Worm (Caenorhabditis elegans) whole organism, early embryonic: Measurements from ENCODE around the gene let-767.

Experiments used
- B0310.2 ChIP-seq: sonication (generic microtip); optimal IDR thresholded peaks from 2 replicates; lab custom pipeline; 2016; ENCODE audit warnings: mild to moderate bottlenecking, missing genetic modification characterization, missing compliant biosample characterization
- F13C5.2 ChIP-seq: sonication (generic microtip); optimal IDR thresholded peaks from 2 replicates; lab custom pipeline; 2017; ENCODE audit warnings: mild to moderate bottlenecking, missing genetic modification characterization, inconsistent platforms, missing compliant biosample characterization
- aly-1 ChIP-seq: sonication (generic microtip); optimal IDR thresholded peaks from 2 replicates; lab custom pipeline; 2016; ENCODE audit warnings: missing genetic modification characterization, missing compliant biosample characterization
- ama-1 ChIP-seq: fragments of 150-350 bp; optimal IDR thresholded peaks from 2 replicates; lab custom pipeline; 2014
- ceh-13 ChIP-seq: fragments of 200-800 bp; sonication (Bioruptor generic); optimal IDR thresholded peaks from 2 replicates; lab custom pipeline; 2018; ENCODE audit warnings: mild to moderate bottlenecking, missing genetic modification characterization, missing compliant biosample characterization
- ceh-36 ChIP-seq: sonication (generic microtip); optimal IDR thresholded peaks from 2 replicates; lab custom pipeline; 2016; ENCODE audit warnings: missing genetic modification characterization, inconsistent platforms, missing compliant biosample characterization
- ets-7 ChIP-seq: sonication (generic microtip); optimal IDR thresholded peaks from 2 replicates; lab custom pipeline; 2016; ENCODE audit warnings: missing genotype, missing genetic modification characterization, missing compliant biosample characterization
- flt-1 ChIP-seq: fragments of 200-800 bp; sonication (Bioruptor generic); IDR thresholded peaks from 2 replicates; pipeline ENCODE4 v1.3.6; 2022; ENCODE audit warnings: missing genetic modification characterization, missing compliant biosample characterization
- hmbx-1 ChIP-seq: sonication (generic microtip); optimal IDR thresholded peaks from 2 replicates; lab custom pipeline; 2016; ENCODE audit warnings: mild to moderate bottlenecking, missing genetic modification characterization, missing compliant biosample characterization
- hmg-4 ChIP-seq: fragments of 200-800 bp; sonication (Bioruptor generic); optimal IDR thresholded peaks from 2 replicates; lab custom pipeline; 2018; ENCODE audit warnings: mild to moderate bottlenecking, missing genetic modification characterization, missing compliant biosample characterization
- hnd-1 ChIP-seq: sonication (generic microtip); optimal IDR thresholded peaks from 2 replicates; lab custom pipeline; 2016; ENCODE audit warnings: missing genetic modification characterization, missing compliant biosample characterization
- pes-1 ChIP-seq: fragments of 200-800 bp; sonication (Bioruptor generic); IDR thresholded peaks from 2 replicates; pipeline ENCODE4 v1.3.6; 2022; ENCODE audit warnings: missing genetic modification reagents, missing genetic modification characterization, missing compliant biosample characterization
- scrt-1 ChIP-seq: fragments of 200-800 bp; sonication (Bioruptor generic); IDR thresholded peaks from 2 replicates; pipeline ENCODE4 v1.3.6; 2022; ENCODE audit warnings: missing genetic modification characterization, missing compliant biosample characterization
- sea-1 ChIP-seq: fragments of 200-800 bp; sonication (Bioruptor generic); conservative IDR thresholded peaks from 2 replicates; pipeline ENCODE4 v1.3.6; 2022; ENCODE audit warnings: missing genetic modification characterization, missing compliant biosample characterization
- tbx-11 ChIP-seq: fragments of 200-800 bp; sonication (Bioruptor generic); IDR thresholded peaks from 2 replicates; pipeline ENCODE4 v1.3.6; 2022; ENCODE audit warnings: missing genetic modification characterization, missing compliant biosample characterization
- tbx-37 ChIP-seq: fragments of 200-800 bp; sonication (Bioruptor generic); conservative IDR thresholded peaks from 2 replicates; pipeline ENCODE4 v1.3.6; 2022; ENCODE audit warnings: missing genetic modification reagents, missing genetic modification characterization, missing compliant biosample characterization
- tra-4 ChIP-seq: sonication (generic microtip); optimal IDR thresholded peaks from 2 replicates; lab custom pipeline; 2017; ENCODE audit warnings: missing genetic modification characterization, missing compliant biosample characterization

let-767 gene

ce11 chrIII:6351438-6351837 lies 11.7 kb upstream of the let-767 start:
- TF ChIP-seq hmg-4, result no peak
- no peak for TF ChIP-seq flt-1 (GFP tag; lab: Robert Waterston, UW)
- no peak for TF ChIP-seq ceh-36
- no peak for TF ChIP-seq pes-1 (GFP tag; lab: Robert Waterston, UW)
- TF ChIP-seq tra-4, result no peak
- no peak for TF ChIP-seq aly-1 (tag; lab: Kevin White, UChicago)
- no peak for TF ChIP-seq hmbx-1 (tag; lab: Kevin White, UChicago)
- no peak for TF ChIP-seq scrt-1 (GFP tag; lab: Robert Waterston, UW)
- no peak for TF ChIP-seq ama-1 (lab: Kevin White, UChicago)
- TF ChIP-seq hnd-1, result no peak
- TF ChIP-seq F13C5.2 (tag; lab: Kevin White, UChicago), result no peak
- TF ChIP-seq B0310.2 (tag; lab: Kevin White, UChicago), result no peak
- TF ChIP-seq sea-1 (GFP tag; lab: Robert Waterston, UW), result no peak

ce11 chrIII:6350424-6350823 lies 10.7 kb upstream of the let-767 start:
- no peak for TF ChIP-seq tbx-11 (GFP tag; lab: Robert Waterston, UW)
- TF ChIP-seq ceh-36, result no peak
- no peak for TF ChIP-seq sea-1 (GFP tag; lab: Robert Waterston, UW)
- no peak for TF ChIP-seq aly-1 (tag; lab: Kevin White, UChicago)

ce11 chrIII:6348578-6348977 lies 8.8 kb upstream of the let-767 start:
- TF ChIP-seq tra-4 (no peak), ceh-13 (GFP tag; lab: Kevin White, UChicago) (no peak), tbx-11 (GFP tag; lab: Robert Waterston, UW) (no peak), pes-1 (GFP tag; lab: Robert Waterston, UW) (no peak), ama-1 (lab: Kevin White, UChicago) (no peak), sea-1 (GFP tag; lab: Robert Waterston, UW) (no peak), B0310.2 (tag; lab: Kevin White, UChicago) (no peak), hmg-4 (no peak), hmbx-1 (tag; lab: Kevin White, UChicago) (no peak), hnd-1 (no peak), F13C5.2 (tag; lab: Kevin White, UChicago) (no peak), tbx-37 (no peak)

ce11 chrIII:6345968-6346498 lies 6.3 kb upstream of the let-767 start, which contains the start of the genes trmt-10C.2 and C56G2.22:
Gene trmt-10C.2 (plus strand): TSS chrIII:6346281.
Gene C56G2.22 (plus strand): TSS chrIII:6346448.
- TF ChIP-seq pes-1 (GFP tag; lab: Robert Waterston, UW) (no peak), B0310.2 (tag; lab: Kevin White, UChicago) (no peak), ets-7 (tag; lab: Kevin White, UChicago) (no peak), hmbx-1 (tag; lab: Kevin White, UChicago) (no peak), hnd-1 (no peak), flt-1 (GFP tag; lab: Robert Waterston, UW) (no peak), tra-4 (no peak), hmg-4 (no peak), aly-1 (tag; lab: Kevin White, UChicago) (no peak), ama-1 (lab: Kevin White, UChicago) (no peak), scrt-1 (GFP tag; lab: Robert Waterston, UW) (no peak), sea-1 (GFP tag; lab: Robert Waterston, UW) (no peak), tbx-37 (no peak), F13C5.2 (tag; lab: Kevin White, UChicago) (no peak), tbx-11 (GFP tag; lab: Robert Waterston, UW) (no peak), ceh-36 (no peak), ceh-13 (GFP tag; lab: Kevin White, UChicago) (no peak)

ce11 chrIII:6344737-6345136 lies 5.0 kb upstream of the let-767 start:
- TF ChIP-seq tbx-11 (GFP tag; lab: Robert Waterston, UW), result no peak
- TF ChIP-seq F13C5.2 (tag; lab: Kevin White, UChicago), result peak; percentile 86

- no peak for TF ChIP-seq ceh-36
Observed at ce11 chrIII:6343229-6343628, 3.5 kb upstream of the let-767 start, which contains the start of gene C56G2.9. Gene C56G2.9 (minus strand): TSS chrIII:6343329.

- TF ChIP-seq F13C5.2 (tag; lab: Kevin White, UChicago) (peak; percentile 71), tbx-11 (GFP tag; lab: Robert Waterston, UW) (no peak)
Observed at ce11 chrIII:6341878-6342453, 2.2 kb upstream of the let-767 start, which contains the start of gene rpn-13. Gene rpn-13 (minus strand): TSS chrIII:6341928.

- TF ChIP-seq ets-7 (tag; lab: Kevin White, UChicago) (no peak), hnd-1 (no peak), flt-1 (GFP tag; lab: Robert Waterston, UW) (no peak), ceh-13 (GFP tag; lab: Kevin White, UChicago) (no peak), pes-1 (GFP tag; lab: Robert Waterston, UW) (no peak), sea-1 (GFP tag; lab: Robert Waterston, UW) (no peak), ama-1 (lab: Kevin White, UChicago) (no peak), aly-1 (tag; lab: Kevin White, UChicago) (no peak), B0310.2 (tag; lab: Kevin White, UChicago) (no peak), hmbx-1 (tag; lab: Kevin White, UChicago) (no peak), tbx-11 (GFP tag; lab: Robert Waterston, UW) (no peak), scrt-1 (GFP tag; lab: Robert Waterston, UW) (no peak), tra-4 (no peak), tbx-37 (no peak), F13C5.2 (tag; lab: Kevin White, UChicago) (no peak), ceh-36 (no peak), hmg-4 (no peak)
Observed at ce11 chrIII:6334364-6334763, 5.4 kb downstream of the let-767 start.
